Worm (Caenorhabditis elegans): ENCODE measurements around the gene srlf-29.

DNA sequence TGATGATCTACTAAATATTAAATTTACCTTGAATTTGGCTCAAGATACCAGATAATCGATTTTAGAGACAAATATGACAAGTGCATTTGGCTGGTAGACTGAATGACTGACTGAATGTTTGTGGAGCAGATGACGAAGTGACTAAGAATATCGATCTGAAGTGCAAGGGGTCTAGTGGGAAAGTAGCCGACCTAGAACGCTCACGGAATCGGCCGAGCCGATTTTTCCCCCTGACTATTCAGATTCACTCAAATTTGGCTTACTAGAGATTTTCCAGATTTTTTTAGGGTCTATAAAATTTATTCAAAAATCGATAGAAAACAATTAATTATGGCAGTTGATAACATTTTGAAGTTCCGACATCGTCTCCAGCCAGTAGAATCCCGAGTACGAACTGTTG is 28.4 kb downstream of the srlf-29 start, which contains the start of gene fbxc-26:
- TF ChIP-seq klf-2 (GFP tag; conservative IDR thresholded peaks at IDR 0.05) (no peak), cog-1 (tag; optimal IDR thresholded peaks at IDR 0.05) (no peak), flt-1 (GFP tag; IDR thresholded peaks at IDR 0.05) (no peak), med-1 (GFP tag; optimal IDR thresholded peaks at IDR 0.05; ENCODE audit: insufficient read depth) (no peak), ref-1 (GFP tag; conservative IDR thresholded peaks at IDR 0.05) (no peak), ztf-29 (GFP tag; IDR thresholded peaks at IDR 0.05) (no peak), T22C8.4 (GFP tag; IDR thresholded peaks at IDR 0.05) (no peak)

All from whole organism, midembryonic.